Worm (Caenorhabditis elegans) whole organism, young adult: Measurements from ENCODE around the gene vha-19.
A peak's percentile ranks its signal among the peaks of the same experiment; 100 is the strongest.

Source experiments
- C06A6.2 ChIP-seq: fragments of 200-800 bp; sonication (Bioruptor generic); conservative IDR thresholded peaks from 2 replicates; pipeline ENCODE4 v1.3.6; 2022; ENCODE audit warnings: missing genetic modification characterization, missing compliant biosample characterization
- C17E4.6 ChIP-seq: fragments of 200-800 bp; sonication (Bioruptor generic); IDR thresholded peaks from 2 replicates; pipeline ENCODE4 v1.3.6; 2022; ENCODE audit warnings: missing genetic modification reagents, missing genetic modification characterization, missing compliant biosample characterization
- F10E7.11 ChIP-seq: sonication (generic microtip); optimal IDR thresholded peaks from 2 replicates; lab custom pipeline; 2017; ENCODE audit warnings: mild to moderate bottlenecking, missing genetic modification characterization, moderate library complexity, missing compliant biosample characterization
- F39B2.1 ChIP-seq: fragments of 200-800 bp; sonication (Bioruptor generic); IDR thresholded peaks from 2 replicates; pipeline ENCODE4 v1.3.6; 2022; ENCODE audit warnings: missing genetic modification reagents, missing genetic modification characterization, missing compliant biosample characterization
- F52B5.7 ChIP-seq: sonication (generic microtip); optimal IDR thresholded peaks from 2 replicates; lab custom pipeline; 2016; ENCODE audit warnings: mild to moderate bottlenecking, missing genetic modification characterization, missing compliant biosample characterization
- F57A8.1 ChIP-seq: fragments of 200-800 bp; sonication (Bioruptor generic); optimal IDR thresholded peaks from 2 replicates; lab custom pipeline; 2018; ENCODE audit warnings: mild to moderate bottlenecking, missing genetic modification characterization, moderate library complexity, missing compliant biosample characterization
- F57C9.4 ChIP-seq: sonication (generic microtip); optimal IDR thresholded peaks from 2 replicates; lab custom pipeline; 2017; ENCODE audit warnings: mild to moderate bottlenecking, missing genetic modification characterization, missing compliant biosample characterization
- K11D2.4 ChIP-seq: fragments of 200-800 bp; sonication (Bioruptor generic); IDR thresholded peaks from 2 replicates; pipeline ENCODE4 v1.3.6; 2022; ENCODE audit warnings: missing genetic modification reagents, missing genetic modification characterization, missing compliant biosample characterization
- K12H6.12 ChIP-seq: fragments of 200-800 bp; sonication (Bioruptor generic); optimal IDR thresholded peaks from 2 replicates; lab custom pipeline; 2018; ENCODE audit warnings: mild to moderate bottlenecking, missing genetic modification characterization, missing compliant biosample characterization
- Y53G8AR.9 ChIP-seq: fragments of 200-800 bp; sonication (Bioruptor generic); conservative IDR thresholded peaks from 2 replicates; pipeline ENCODE4 v1.3.6; 2022; ENCODE audit warnings: missing genetic modification reagents, missing genetic modification characterization, missing compliant biosample characterization
- Y56A3A.18 ChIP-seq: fragments of 200-800 bp; sonication (Bioruptor generic); IDR thresholded peaks from 2 replicates; pipeline ENCODE4 v1.3.6; 2022; ENCODE audit warnings: missing genetic modification reagents, missing genetic modification characterization, missing compliant biosample characterization
- Y67H2A.10 ChIP-seq: fragments of 200-800 bp; sonication (Bioruptor generic); conservative IDR thresholded peaks from 2 replicates; pipeline ENCODE4 v1.3.6; 2022; ENCODE audit warnings: missing genetic modification reagents, missing genetic modification characterization, missing compliant biosample characterization
- Y79H2A.3 ChIP-seq: fragments of 200-800 bp; sonication (Bioruptor generic); conservative IDR thresholded peaks from 2 replicates; pipeline ENCODE4 v1.3.6; 2022; ENCODE audit warnings: missing genetic modification reagents, missing genetic modification characterization, missing compliant biosample characterization
- ZK185.1 ChIP-seq: sonication (generic microtip); optimal IDR thresholded peaks from 2 replicates; lab custom pipeline; 2016; ENCODE audit warnings: mild to moderate bottlenecking, missing genetic modification characterization, missing compliant biosample characterization; ENCODE audit not compliant: poor library complexity, severe bottlenecking
- aptf-3 ChIP-seq: fragments of 200-800 bp; sonication (Bioruptor generic); IDR thresholded peaks from 2 replicates; pipeline ENCODE4 v1.3.6; 2022; ENCODE audit warnings: missing genetic modification characterization, missing compliant biosample characterization
- attf-5 ChIP-seq: fragments of 200-800 bp; sonication (Bioruptor generic); optimal IDR thresholded peaks from 2 replicates; lab custom pipeline; 2018; ENCODE audit warnings: mild to moderate bottlenecking, missing genetic modification characterization, missing compliant biosample characterization
- bed-1 ChIP-seq: fragments of 200-800 bp; sonication (Bioruptor generic); IDR thresholded peaks from 2 replicates; pipeline ENCODE4 v1.3.6; 2022; ENCODE audit warnings: missing genetic modification reagents, missing genetic modification characterization, missing compliant biosample characterization
- cebp-2 ChIP-seq: fragments of 200-800 bp; sonication (Bioruptor generic); IDR thresholded peaks from 2 replicates; pipeline ENCODE4 v1.3.6; 2022; ENCODE audit warnings: missing genetic modification characterization, missing compliant biosample characterization
- ceh-100 ChIP-seq: fragments of 200-800 bp; sonication (Bioruptor generic); IDR thresholded peaks from 2 replicates; pipeline ENCODE4 v1.3.6; 2022; ENCODE audit warnings: missing genetic modification reagents, missing genetic modification characterization, missing compliant biosample characterization
- ceh-27 ChIP-seq: fragments of 200-800 bp; sonication (Bioruptor generic); optimal IDR thresholded peaks from 2 replicates; lab custom pipeline; 2018; ENCODE audit warnings: mild to moderate bottlenecking, missing genetic modification characterization, moderate library complexity, missing compliant biosample characterization
- die-1 ChIP-seq: sonication (generic microtip); optimal IDR thresholded peaks from 2 replicates; lab custom pipeline; 2016; ENCODE audit warnings: missing genotype, mild to moderate bottlenecking, missing genetic modification characterization, missing compliant biosample characterization
- dpff-1 ChIP-seq: sonication (generic microtip); optimal IDR thresholded peaks from 2 replicates; lab custom pipeline; 2017; ENCODE audit warnings: mild to moderate bottlenecking, missing genetic modification characterization, missing compliant biosample characterization
- egl-44 ChIP-seq: fragments of 200-800 bp; sonication (Bioruptor generic); IDR thresholded peaks from 2 replicates; pipeline ENCODE4 v1.3.6; 2022; ENCODE audit warnings: missing genetic modification reagents, missing genetic modification characterization, missing compliant biosample characterization
- ets-4 ChIP-seq: fragments of 200-800 bp; sonication (Bioruptor generic); optimal IDR thresholded peaks from 2 replicates; lab custom pipeline; 2018; ENCODE audit warnings: mild to moderate bottlenecking, missing genetic modification characterization, missing compliant biosample characterization
- fkh-3 ChIP-seq: sonication (generic microtip); optimal IDR thresholded peaks from 2 replicates; lab custom pipeline; 2016; ENCODE audit warnings: mild to moderate bottlenecking, missing genetic modification characterization, missing compliant biosample characterization
- hrde-1 ChIP-seq: sonication (generic microtip); optimal IDR thresholded peaks from 2 replicates; lab custom pipeline; 2016; ENCODE audit warnings: missing genetic modification characterization, mild to moderate bottlenecking, missing compliant biosample characterization, moderate library complexity, missing genotype, missing genetic modification reagents, borderline replicate concordance
- lin-26 ChIP-seq: fragments of 200-800 bp; sonication (Bioruptor generic); IDR thresholded peaks from 2 replicates; pipeline ENCODE4 v1.3.6; 2022; ENCODE audit warnings: missing genetic modification reagents, missing genetic modification characterization, missing compliant biosample characterization
- lin-54 ChIP-seq: fragments of 200-800 bp; sonication (Bioruptor generic); optimal IDR thresholded peaks from 2 replicates; lab custom pipeline; 2018; ENCODE audit warnings: mild to moderate bottlenecking, missing genetic modification characterization, missing compliant biosample characterization
- lsy-27 ChIP-seq: sonication (generic microtip); optimal IDR thresholded peaks from 2 replicates; lab custom pipeline; 2017; ENCODE audit warnings: missing genetic modification characterization, mild to moderate bottlenecking, missing compliant biosample characterization, antibody characterized with exemption, missing genotype, borderline replicate concordance; ENCODE audit not compliant: insufficient read depth
- madf-10 ChIP-seq: sonication (generic microtip); optimal IDR thresholded peaks from 2 replicates; lab custom pipeline; 2016; ENCODE audit warnings: mild to moderate bottlenecking, missing genetic modification characterization, missing compliant biosample characterization
- madf-3 ChIP-seq: fragments of 200-800 bp; sonication (Bioruptor generic); IDR thresholded peaks from 2 replicates; pipeline ENCODE4 v1.3.6; 2022; ENCODE audit warnings: missing genetic modification reagents, missing genetic modification characterization, missing compliant biosample characterization
- madf-8 ChIP-seq: fragments of 200-800 bp; sonication (Bioruptor generic); conservative IDR thresholded peaks from 2 replicates; pipeline ENCODE4 v1.3.6; 2022; ENCODE audit warnings: missing genetic modification reagents, missing genetic modification characterization, missing compliant biosample characterization
- mel-28 ChIP-seq: sonication (generic microtip); optimal IDR thresholded peaks from 2 replicates; lab custom pipeline; 2016; ENCODE audit warnings: borderline replicate concordance, mild to moderate bottlenecking, missing genetic modification characterization, missing compliant biosample characterization
- mes-4 ChIP-seq: sonication (generic microtip); optimal IDR thresholded peaks from 2 replicates; lab custom pipeline; 2016; ENCODE audit warnings: missing genotype, missing genetic modification characterization, missing compliant biosample characterization
- nhr-120 ChIP-seq: fragments of 200-800 bp; sonication (Bioruptor generic); IDR thresholded peaks from 2 replicates; pipeline ENCODE4 v1.3.6; 2022; ENCODE audit warnings: missing genetic modification characterization, missing compliant biosample characterization
- nhr-27 ChIP-seq: fragments of 200-800 bp; sonication (Bioruptor generic); optimal IDR thresholded peaks from 2 replicates; lab custom pipeline; 2018; ENCODE audit warnings: mild to moderate bottlenecking, missing genetic modification characterization, moderate library complexity, missing compliant biosample characterization
- nhr-90 ChIP-seq: sonication (generic microtip); optimal IDR thresholded peaks from 2 replicates; lab custom pipeline; 2016; ENCODE audit warnings: missing genotype, mild to moderate bottlenecking, missing genetic modification characterization, missing compliant biosample characterization
- rcor-1 ChIP-seq: fragments of 200-800 bp; sonication (Bioruptor generic); IDR thresholded peaks from 2 replicates; pipeline ENCODE4 v1.3.6; 2022; ENCODE audit warnings: missing genetic modification reagents, missing genetic modification characterization, missing compliant biosample characterization
- sea-2 ChIP-seq: fragments of 200-800 bp; sonication (Bioruptor generic); IDR thresholded peaks from 2 replicates; pipeline ENCODE4 v1.3.6; 2022; ENCODE audit warnings: missing genetic modification characterization, missing compliant biosample characterization
- snpc-3.4 ChIP-seq: sonication (generic microtip); optimal IDR thresholded peaks from 2 replicates; lab custom pipeline; 2017; ENCODE audit warnings: missing genetic modification characterization, mild to moderate bottlenecking, missing compliant biosample characterization, antibody characterized with exemption, moderate library complexity, missing genotype, missing genetic modification reagents
- somi-1 ChIP-seq: fragments of 200-800 bp; sonication (Bioruptor generic); optimal IDR thresholded peaks from 2 replicates; lab custom pipeline; 2018; ENCODE audit warnings: mild to moderate bottlenecking, missing genetic modification characterization, missing compliant biosample characterization
- tlf-1 ChIP-seq: fragments of 200-800 bp; sonication (Bioruptor generic); optimal IDR thresholded peaks from 2 replicates; lab custom pipeline; 2018; ENCODE audit warnings: mild to moderate bottlenecking, missing genetic modification characterization, missing compliant biosample characterization
- zfh-2 ChIP-seq: fragments of 200-800 bp; sonication (Bioruptor generic); conservative IDR thresholded peaks from 2 replicates; pipeline ENCODE4 v1.3.6; 2022; ENCODE audit warnings: missing genetic modification reagents, missing genetic modification characterization, missing compliant biosample characterization
- ztf-18 ChIP-seq: sonication (generic microtip); optimal IDR thresholded peaks from 2 replicates; lab custom pipeline; 2016; ENCODE audit warnings: missing genotype, mild to moderate bottlenecking, missing genetic modification characterization, missing compliant biosample characterization
- ztf-22 ChIP-seq: fragments of 200-800 bp; sonication (Bioruptor generic); optimal IDR thresholded peaks from 2 replicates; lab custom pipeline; 2018; ENCODE audit warnings: mild to moderate bottlenecking, missing genetic modification characterization, moderate library complexity, missing compliant biosample characterization
- ztf-28 ChIP-seq: fragments of 200-800 bp; sonication (Bioruptor generic); IDR thresholded peaks from 2 replicates; pipeline ENCODE4 v1.3.6; 2022; ENCODE audit warnings: missing genetic modification reagents, missing genetic modification characterization, missing compliant biosample characterization
- ztf-3 ChIP-seq: fragments of 200-800 bp; sonication (Bioruptor generic); optimal IDR thresholded peaks from 2 replicates; lab custom pipeline; 2018; ENCODE audit warnings: mild to moderate bottlenecking, missing genetic modification characterization, missing compliant biosample characterization
- ztf-6 ChIP-seq: fragments of 200-800 bp; sonication (Bioruptor generic); IDR thresholded peaks from 2 replicates; pipeline ENCODE4 v1.3.6; 2022; ENCODE audit warnings: missing genetic modification reagents, missing genetic modification characterization, missing compliant biosample characterization

vha-19 gene

ce11 chrIV:3336585-3336984 lies 32.4 kb upstream of the vha-19 start, which contains the start of gene F42A6.6 (continued):
- TF ChIP-seq lsy-27 (tag; lab: Kevin White, UChicago): no peak
- TF ChIP-seq fkh-3: peak; percentile 87
- TF ChIP-seq nhr-27 (tag; lab: Kevin White, UChicago): peak; percentile 78
- TF ChIP-seq nhr-90 (tag; lab: Kevin White, UChicago): peak; percentile 40
- TF ChIP-seq mes-4: peak; percentile 26
- peak; percentile 92 for TF ChIP-seq aptf-3 (GFP tag; lab: Robert Waterston, UW)
- peak; percentile 72 for TF ChIP-seq ceh-100 (GFP tag; lab: Robert Waterston, UW)
- peak; percentile 66 for TF ChIP-seq F10E7.11 (tag; lab: Kevin White, UChicago)
- TF ChIP-seq sea-2 (GFP tag; lab: Robert Waterston, UW): no peak
- TF ChIP-seq F57C9.4 (tag; lab: Kevin White, UChicago): peak; percentile 66
- TF ChIP-seq ztf-3 (GFP tag; lab: Kevin White, UChicago): no peak
- peak; percentile 92 for TF ChIP-seq Y79H2A.3 (GFP tag; lab: Robert Waterston, UW)
- TF ChIP-seq tlf-1 (GFP tag; lab: Kevin White, UChicago): peak; percentile 86
- no peak for TF ChIP-seq madf-10 (tag; lab: Kevin White, UChicago)
- peak; percentile 42 for TF ChIP-seq attf-5 (GFP tag; lab: Kevin White, UChicago)
- TF ChIP-seq K12H6.12: peak; percentile 51
- peak; percentile 93 for TF ChIP-seq F52B5.7 (tag; lab: Kevin White, UChicago)
- peak; percentile 75; the same call in 1 of the 2 replicates for TF ChIP-seq F39B2.1 (GFP tag; lab: Robert Waterston, UW)
- peak; percentile 11 for TF ChIP-seq ceh-27
- no peak for TF ChIP-seq Y67H2A.10 (GFP tag; lab: Robert Waterston, UW)
- TF ChIP-seq rcor-1: peak; percentile 75
- peak; percentile 83; the same call in 1 of the 2 replicates for TF ChIP-seq Y56A3A.18
- peak; percentile 72 for TF ChIP-seq somi-1 (GFP tag; lab: Kevin White, UChicago)
- peak; percentile 94 for TF ChIP-seq Y53G8AR.9 (GFP tag; lab: Robert Waterston, UW)
- peak; percentile 41 for TF ChIP-seq mel-28
- TF ChIP-seq ztf-18 (tag; lab: Kevin White, UChicago): peak; percentile 37
- TF ChIP-seq madf-3: peak; percentile 84
- TF ChIP-seq zfh-2 (GFP tag; lab: Robert Waterston, UW): no peak
- no peak; the same call in 1 of the 2 replicates for TF ChIP-seq K11D2.4 (GFP tag; lab: Robert Waterston, UW)
- peak; percentile 88; the same call in 1 of the 2 replicates for TF ChIP-seq C17E4.6
- TF ChIP-seq lin-26: peak; percentile 64
- peak; percentile 82 for TF ChIP-seq cebp-2 (GFP tag; lab: Robert Waterston, UW)
- TF ChIP-seq C06A6.2 (GFP tag; lab: Robert Waterston, UW): 0 out of 2 replicates have a peak, but pooled peaks have one; percentile 16
- 0 out of 2 replicates have a peak, but pooled peaks have one; percentile 79 for TF ChIP-seq nhr-120 (GFP tag; lab: Robert Waterston, UW)
- TF ChIP-seq dpff-1 (tag; lab: Kevin White, UChicago): peak; percentile 61
- TF ChIP-seq ztf-6 (GFP tag; lab: Robert Waterston, UW): peak; percentile 52; the same call in 1 of the 2 replicates
- no peak for TF ChIP-seq bed-1 (GFP tag; lab: Robert Waterston, UW)
- TF ChIP-seq F57A8.1 (GFP tag; lab: Kevin White, UChicago): no peak
- TF ChIP-seq lin-54: peak; percentile 67
- TF ChIP-seq egl-44 (GFP tag; lab: Robert Waterston, UW): no peak
- TF ChIP-seq ztf-22: peak; percentile 23
- peak; percentile 92 for TF ChIP-seq hrde-1
- peak; percentile 22 for TF ChIP-seq ets-4 (GFP tag; lab: Kevin White, UChicago)
- peak; percentile 78 for TF ChIP-seq snpc-3.4 (tag; lab: Kevin White, UChicago)
- TF ChIP-seq die-1 (tag; lab: Kevin White, UChicago): peak; percentile 77
- TF ChIP-seq madf-8 (GFP tag; lab: Robert Waterston, UW): peak; percentile 41; the same call in 1 of the 2 replicates
- TF ChIP-seq ztf-28 (GFP tag; lab: Robert Waterston, UW): 0 out of 2 replicates have a peak, but pooled peaks have one; percentile 42
- no peak for TF ChIP-seq ZK185.1 (tag; lab: Kevin White, UChicago)
